Worm (Caenorhabditis elegans) whole organism, young adult: ENCODE results near the gene srab-17.

Experiments
- B0336.3 ChIP-seq: fragments of 200-800 bp; sonication (Bioruptor generic); IDR thresholded peaks from 2 replicates; pipeline ENCODE4 v1.3.6; 2022; ENCODE audit warnings: missing genetic modification characterization, missing compliant biosample characterization
- D2030.7 ChIP-seq: fragments of 200-800 bp; sonication (Bioruptor generic); IDR thresholded peaks from 2 replicates; pipeline ENCODE4 v1.3.6; 2022; ENCODE audit warnings: missing genetic modification reagents, missing genetic modification characterization, missing compliant biosample characterization
- F22D6.2 ChIP-seq: sonication (generic microtip); optimal IDR thresholded peaks from 2 replicates; lab custom pipeline; 2016; ENCODE audit warnings: mild to moderate bottlenecking, missing genetic modification characterization, missing compliant biosample characterization
- F23B12.7 ChIP-seq: sonication (generic microtip); optimal IDR thresholded peaks from 2 replicates; lab custom pipeline; 2017; ENCODE audit warnings: missing genetic modification characterization, mild to moderate bottlenecking, missing compliant biosample characterization, antibody characterized with exemption, moderate library complexity; ENCODE audit not compliant: insufficient read depth
- F33H1.4 ChIP-seq: fragments of 200-800 bp; sonication (Bioruptor generic); IDR thresholded peaks from 2 replicates; pipeline ENCODE4 v1.3.6; 2022; ENCODE audit warnings: missing genetic modification reagents, missing genetic modification characterization, missing compliant biosample characterization
- F37B4.10 ChIP-seq: fragments of 200-800 bp; sonication (Bioruptor generic); IDR thresholded peaks from 2 replicates; pipeline ENCODE4 v1.3.6; 2022; ENCODE audit warnings: missing genetic modification characterization, missing compliant biosample characterization
- F57A8.1 ChIP-seq: fragments of 200-800 bp; sonication (Bioruptor generic); optimal IDR thresholded peaks from 2 replicates; lab custom pipeline; 2018; ENCODE audit warnings: mild to moderate bottlenecking, missing genetic modification characterization, moderate library complexity, missing compliant biosample characterization
- K12H6.12 ChIP-seq: fragments of 200-800 bp; sonication (Bioruptor generic); optimal IDR thresholded peaks from 2 replicates; lab custom pipeline; 2018; ENCODE audit warnings: mild to moderate bottlenecking, missing genetic modification characterization, missing compliant biosample characterization
- T26A5.8 ChIP-seq: sonication (generic microtip); optimal IDR thresholded peaks from 2 replicates; lab custom pipeline; 2016; ENCODE audit warnings: missing genetic modification characterization, missing compliant biosample characterization
- Y56A3A.18 ChIP-seq: fragments of 200-800 bp; sonication (Bioruptor generic); IDR thresholded peaks from 2 replicates; pipeline ENCODE4 v1.3.6; 2022; ENCODE audit warnings: missing genetic modification reagents, missing genetic modification characterization, missing compliant biosample characterization
- Y67H2A.10 ChIP-seq: fragments of 200-800 bp; sonication (Bioruptor generic); conservative IDR thresholded peaks from 2 replicates; pipeline ENCODE4 v1.3.6; 2022; ENCODE audit warnings: missing genetic modification reagents, missing genetic modification characterization, missing compliant biosample characterization
- akir-1 ChIP-seq: fragments of 200-800 bp; sonication (Bioruptor generic); optimal IDR thresholded peaks from 2 replicates; lab custom pipeline; 2018; ENCODE audit warnings: mild to moderate bottlenecking, missing genetic modification characterization, moderate library complexity, missing compliant biosample characterization
- aptf-2 ChIP-seq: fragments of 200-800 bp; sonication (Bioruptor generic); conservative IDR thresholded peaks from 2 replicates; pipeline ENCODE4 v1.3.6; 2022; ENCODE audit warnings: missing genetic modification reagents, missing genetic modification characterization, missing compliant biosample characterization
- bed-2 ChIP-seq: fragments of 200-800 bp; sonication (Bioruptor generic); IDR thresholded peaks from 2 replicates; pipeline ENCODE4 v1.3.6; 2022; ENCODE audit warnings: missing genetic modification reagents, missing genetic modification characterization, missing compliant biosample characterization
- cebp-2 ChIP-seq: fragments of 200-800 bp; sonication (Bioruptor generic); IDR thresholded peaks from 2 replicates; pipeline ENCODE4 v1.3.6; 2022; ENCODE audit warnings: missing genetic modification characterization, missing compliant biosample characterization
- ceh-58 ChIP-seq: fragments of 200-800 bp; sonication (Bioruptor generic); IDR thresholded peaks from 2 replicates; pipeline ENCODE4 v1.3.6; 2022; ENCODE audit warnings: missing genetic modification characterization, missing compliant biosample characterization
- ceh-79 ChIP-seq: sonication (generic microtip); optimal IDR thresholded peaks from 2 replicates; lab custom pipeline; 2017; ENCODE audit warnings: mild to moderate bottlenecking, missing genetic modification characterization, missing compliant biosample characterization
- ceh-91 ChIP-seq: fragments of 200-800 bp; sonication (Bioruptor generic); IDR thresholded peaks from 2 replicates; pipeline ENCODE4 v1.3.6; 2022; ENCODE audit warnings: missing genetic modification reagents, missing genetic modification characterization, missing compliant biosample characterization
- die-1 ChIP-seq: sonication (generic microtip); optimal IDR thresholded peaks from 2 replicates; lab custom pipeline; 2016; ENCODE audit warnings: missing genotype, mild to moderate bottlenecking, missing genetic modification characterization, missing compliant biosample characterization
- dpff-1 ChIP-seq: sonication (generic microtip); optimal IDR thresholded peaks from 2 replicates; lab custom pipeline; 2017; ENCODE audit warnings: mild to moderate bottlenecking, missing genetic modification characterization, missing compliant biosample characterization
- egl-18 ChIP-seq: fragments of 200-800 bp; sonication (Bioruptor generic); IDR thresholded peaks from 2 replicates; pipeline ENCODE4 v1.3.6; 2022; ENCODE audit warnings: missing genetic modification reagents, missing genetic modification characterization, missing compliant biosample characterization
- hlh-26 ChIP-seq: fragments of 200-800 bp; sonication (Bioruptor generic); conservative IDR thresholded peaks from 2 replicates; pipeline ENCODE4 v1.3.6; 2022; ENCODE audit warnings: missing genetic modification reagents, missing genetic modification characterization, missing compliant biosample characterization
- hmg-1.2 ChIP-seq: fragments of 200-800 bp; sonication (Bioruptor generic); IDR thresholded peaks from 2 replicates; pipeline ENCODE4 v1.3.6; 2022; ENCODE audit warnings: missing genetic modification reagents, missing genetic modification characterization, missing compliant biosample characterization
- hrde-1 ChIP-seq: sonication (generic microtip); optimal IDR thresholded peaks from 2 replicates; lab custom pipeline; 2016; ENCODE audit warnings: missing genetic modification characterization, mild to moderate bottlenecking, missing compliant biosample characterization, moderate library complexity, missing genotype, missing genetic modification reagents, borderline replicate concordance
- lag-1 ChIP-seq: fragments of 200-800 bp; sonication (Bioruptor generic); IDR thresholded peaks from 2 replicates; pipeline ENCODE4 v1.3.6; 2022; ENCODE audit warnings: missing genetic modification reagents, missing genetic modification characterization, missing compliant biosample characterization
- lin-26 ChIP-seq: fragments of 200-800 bp; sonication (Bioruptor generic); IDR thresholded peaks from 2 replicates; pipeline ENCODE4 v1.3.6; 2022; ENCODE audit warnings: missing genetic modification reagents, missing genetic modification characterization, missing compliant biosample characterization
- madf-10 ChIP-seq: sonication (generic microtip); optimal IDR thresholded peaks from 2 replicates; lab custom pipeline; 2016; ENCODE audit warnings: mild to moderate bottlenecking, missing genetic modification characterization, missing compliant biosample characterization
- madf-6 ChIP-seq: fragments of 200-800 bp; sonication (Bioruptor generic); IDR thresholded peaks from 2 replicates; pipeline ENCODE4 v1.3.6; 2022; ENCODE audit warnings: missing genetic modification reagents, missing genetic modification characterization, missing compliant biosample characterization
- mel-28 ChIP-seq: sonication (generic microtip); optimal IDR thresholded peaks from 2 replicates; lab custom pipeline; 2016; ENCODE audit warnings: borderline replicate concordance, mild to moderate bottlenecking, missing genetic modification characterization, missing compliant biosample characterization
- mxl-1 ChIP-seq: sonication (generic microtip); optimal IDR thresholded peaks from 2 replicates; lab custom pipeline; 2016; ENCODE audit warnings: missing genetic modification characterization, missing compliant biosample characterization
- nfyb-1 ChIP-seq: fragments of 200-800 bp; sonication (Bioruptor generic); IDR thresholded peaks from 2 replicates; pipeline ENCODE4 v1.3.6; 2022; ENCODE audit warnings: missing genetic modification reagents, missing genetic modification characterization, missing compliant biosample characterization
- nhr-120 ChIP-seq: fragments of 200-800 bp; sonication (Bioruptor generic); IDR thresholded peaks from 2 replicates; pipeline ENCODE4 v1.3.6; 2022; ENCODE audit warnings: missing genetic modification characterization, missing compliant biosample characterization
- nhr-90 ChIP-seq: sonication (generic microtip); optimal IDR thresholded peaks from 2 replicates; lab custom pipeline; 2016; ENCODE audit warnings: missing genotype, mild to moderate bottlenecking, missing genetic modification characterization, missing compliant biosample characterization
- rcor-1 ChIP-seq: fragments of 200-800 bp; sonication (Bioruptor generic); IDR thresholded peaks from 2 replicates; pipeline ENCODE4 v1.3.6; 2022; ENCODE audit warnings: missing genetic modification reagents, missing genetic modification characterization, missing compliant biosample characterization
- sea-2 ChIP-seq: fragments of 200-800 bp; sonication (Bioruptor generic); IDR thresholded peaks from 2 replicates; pipeline ENCODE4 v1.3.6; 2022; ENCODE audit warnings: missing genetic modification characterization, missing compliant biosample characterization
- snpc-3.4 ChIP-seq: sonication (generic microtip); optimal IDR thresholded peaks from 2 replicates; lab custom pipeline; 2017; ENCODE audit warnings: missing genetic modification characterization, mild to moderate bottlenecking, missing compliant biosample characterization, antibody characterized with exemption, moderate library complexity, missing genotype, missing genetic modification reagents
- tlf-1 ChIP-seq: fragments of 200-800 bp; sonication (Bioruptor generic); optimal IDR thresholded peaks from 2 replicates; lab custom pipeline; 2018; ENCODE audit warnings: mild to moderate bottlenecking, missing genetic modification characterization, missing compliant biosample characterization
- zfh-2 ChIP-seq: fragments of 200-800 bp; sonication (Bioruptor generic); conservative IDR thresholded peaks from 2 replicates; pipeline ENCODE4 v1.3.6; 2022; ENCODE audit warnings: missing genetic modification reagents, missing genetic modification characterization, missing compliant biosample characterization
- ztf-18 ChIP-seq: sonication (generic microtip); optimal IDR thresholded peaks from 2 replicates; lab custom pipeline; 2016; ENCODE audit warnings: missing genotype, mild to moderate bottlenecking, missing genetic modification characterization, missing compliant biosample characterization
- ztf-3 ChIP-seq: fragments of 200-800 bp; sonication (Bioruptor generic); optimal IDR thresholded peaks from 2 replicates; lab custom pipeline; 2018; ENCODE audit warnings: mild to moderate bottlenecking, missing genetic modification characterization, missing compliant biosample characterization

Gene srab-17

DNA sequence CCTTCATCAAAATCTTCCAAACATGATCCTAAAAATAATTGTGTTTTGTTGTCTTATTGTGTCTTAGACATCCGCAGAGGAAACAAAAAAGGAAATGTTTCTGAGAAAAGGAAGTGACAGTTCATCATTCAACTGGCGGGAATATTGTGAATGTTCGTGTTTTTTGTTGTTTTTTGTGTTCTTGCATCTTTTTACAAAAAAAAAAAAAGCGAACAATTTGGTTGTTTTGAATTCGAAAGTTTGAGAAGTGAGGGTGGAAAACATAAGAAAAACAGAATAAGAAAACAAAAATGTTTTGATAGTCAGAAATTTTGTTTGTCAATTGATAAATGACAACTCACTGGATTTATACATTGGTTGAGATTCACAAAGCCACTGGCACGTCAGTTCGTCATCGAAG, 41.4 kb upstream of the srab-17 start (continued):
- TF ChIP-seq lin-26 (GFP tag; lab: Robert Waterston, UW), result no peak
- TF ChIP-seq die-1, result no peak
- TF ChIP-seq, all 124 proteins: peak for 0

DNA sequence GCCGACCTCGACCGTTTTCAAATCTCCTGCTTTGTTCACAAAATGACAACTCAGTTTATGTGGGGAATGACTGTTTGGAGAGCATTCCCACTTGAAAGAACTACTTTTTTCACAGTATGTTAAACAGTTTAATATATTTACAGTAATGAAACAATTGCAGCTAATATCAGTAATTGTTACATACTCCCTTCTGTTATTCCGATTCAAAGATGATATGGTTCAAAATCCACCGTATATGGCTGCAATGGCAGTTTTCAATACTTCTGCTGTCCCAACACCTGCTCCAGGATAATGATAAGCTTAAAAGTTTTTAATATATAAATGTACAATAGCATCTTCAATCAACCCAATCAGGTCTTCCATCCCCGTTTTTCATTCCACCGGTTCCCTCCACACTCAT, 39.0 kb upstream of the srab-17 start:
- TF ChIP-seq madf-6 (no peak), Y56A3A.18 (GFP tag; lab: Robert Waterston, UW) (no peak), nhr-120 (GFP tag; lab: Robert Waterston, UW) (no peak), egl-18 (GFP tag; lab: Robert Waterston, UW) (no peak), madf-10 (tag; lab: Kevin White, UChicago) (no peak), Y67H2A.10 (no peak), hlh-26 (no peak), die-1 (no peak), snpc-3.4 (no peak), bed-2 (GFP tag; lab: Robert Waterston, UW) (no peak), akir-1 (GFP tag; lab: Kevin White, UChicago) (no peak), zfh-2 (GFP tag; lab: Robert Waterston, UW) (no peak), rcor-1 (GFP tag; lab: Robert Waterston, UW) (no peak), sea-2 (no peak)

DNA sequence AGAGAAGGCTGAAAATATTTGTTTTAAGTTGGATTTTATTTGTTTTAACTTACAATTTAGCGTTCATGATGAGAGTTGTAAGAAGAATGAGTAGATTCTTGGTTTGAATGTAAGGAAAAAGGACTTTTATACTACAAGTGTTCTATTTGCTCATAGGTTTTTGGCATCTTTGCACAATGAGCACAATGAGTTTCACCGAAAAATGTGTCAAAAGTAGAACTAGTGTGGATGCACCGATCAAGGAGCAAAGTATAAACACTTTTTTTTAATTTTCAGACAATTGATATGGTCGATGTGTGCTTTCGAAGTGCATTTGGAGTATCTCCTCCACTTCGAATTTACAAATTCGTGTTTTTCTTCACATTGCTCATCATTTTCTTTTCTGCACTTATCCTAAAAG, 37.9 kb upstream of the srab-17 start, which contains the start of gene fipr-11:
TSS of gene fipr-11 (minus strand) at position 101 of the 400 bp plus-strand sequence.
- TF ChIP-seq F22D6.2 (tag; lab: Kevin White, UChicago) (no peak), nhr-90 (no peak)

DNA sequence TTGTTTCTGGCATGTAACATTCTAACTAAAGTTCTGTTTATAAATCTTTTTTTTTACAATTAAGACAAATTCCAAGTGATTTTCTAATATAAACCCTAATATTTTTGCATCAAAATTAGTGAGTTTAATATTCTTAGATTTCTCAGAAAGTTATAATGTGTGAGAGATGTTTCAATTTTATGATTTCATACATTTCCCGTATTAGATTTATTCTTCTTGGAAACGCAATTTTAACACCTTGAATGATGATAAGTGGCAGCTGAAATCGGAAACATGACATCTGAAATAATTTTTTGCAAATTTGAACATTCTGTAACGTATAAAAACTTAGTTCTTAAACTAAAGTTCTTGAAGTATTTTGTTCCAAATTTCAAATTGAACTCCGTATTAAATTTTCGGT, 32.9 kb upstream of the srab-17 start:
- TF ChIP-seq B0336.3 (GFP tag; lab: Robert Waterston, UW), result no peak
- TF ChIP-seq mel-28 (tag; lab: Kevin White, UChicago), result no peak
- no peak for TF ChIP-seq F22D6.2 (tag; lab: Kevin White, UChicago)
- TF ChIP-seq K12H6.12 (tag; lab: Kevin White, UChicago), result no peak
- no peak for TF ChIP-seq bed-2 (GFP tag; lab: Robert Waterston, UW)
- no peak for TF ChIP-seq aptf-2 (GFP tag; lab: Robert Waterston, UW)
- TF ChIP-seq F23B12.7 (tag; lab: Kevin White, UChicago), result no peak
- no peak for TF ChIP-seq hlh-26
- no peak for TF ChIP-seq lag-1 (GFP tag; lab: Robert Waterston, UW)
- no peak for TF ChIP-seq tlf-1 (GFP tag; lab: Kevin White, UChicago)
- no peak for TF ChIP-seq cebp-2 (GFP tag; lab: Robert Waterston, UW)
- no peak for TF ChIP-seq D2030.7

DNA sequence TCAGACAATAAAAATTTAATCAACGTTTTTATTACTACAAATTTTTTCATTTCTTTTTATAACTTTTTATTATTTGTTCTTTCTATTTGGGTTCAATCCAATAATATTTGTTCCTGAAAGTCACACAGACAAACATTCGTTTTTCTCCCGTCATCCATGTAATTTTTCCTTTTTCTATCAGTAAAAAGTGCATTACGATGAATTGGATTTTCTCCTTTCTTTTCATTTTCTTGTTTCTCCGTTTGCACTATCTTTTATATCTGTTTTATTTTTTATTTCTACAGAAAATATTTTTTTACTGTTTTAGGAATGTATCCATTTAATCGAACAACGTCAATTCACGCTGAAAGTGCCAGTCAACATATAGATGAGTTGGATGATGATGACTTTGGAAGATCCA, 31.1 kb upstream of the srab-17 start, which contains the start of gene egl-47:
TSS of gene egl-47 (plus strand) at position 301 of the 400 bp plus-strand sequence.
- TF ChIP-seq madf-6 (no peak), ceh-91 (GFP tag; lab: Robert Waterston, UW) (no peak), ceh-79 (tag; lab: Kevin White, UChicago) (no peak), nhr-90 (no peak), T26A5.8 (tag; lab: Kevin White, UChicago) (no peak), mel-28 (tag; lab: Kevin White, UChicago) (no peak), ztf-18 (tag; lab: Kevin White, UChicago) (no peak), F37B4.10 (GFP tag; lab: Robert Waterston, UW) (no peak), hmg-1.2 (GFP tag; lab: Robert Waterston, UW) (no peak), B0336.3 (GFP tag; lab: Robert Waterston, UW) (no peak), F57A8.1 (no peak), mxl-1 (tag; lab: Kevin White, UChicago) (no peak), F33H1.4 (no peak), hrde-1 (tag; lab: Kevin White, UChicago) (no peak), ceh-58 (GFP tag; lab: Robert Waterston, UW) (no peak), dpff-1 (no peak), bed-2 (GFP tag; lab: Robert Waterston, UW) (no peak), ztf-3 (GFP tag; lab: Kevin White, UChicago) (no peak), nfyb-1 (GFP tag; lab: Robert Waterston, UW) (no peak)
